Fruit fly (Drosophila melanogaster): ENCODE measurements around the gene CG43342.

The CG43342 gene

DNA sequence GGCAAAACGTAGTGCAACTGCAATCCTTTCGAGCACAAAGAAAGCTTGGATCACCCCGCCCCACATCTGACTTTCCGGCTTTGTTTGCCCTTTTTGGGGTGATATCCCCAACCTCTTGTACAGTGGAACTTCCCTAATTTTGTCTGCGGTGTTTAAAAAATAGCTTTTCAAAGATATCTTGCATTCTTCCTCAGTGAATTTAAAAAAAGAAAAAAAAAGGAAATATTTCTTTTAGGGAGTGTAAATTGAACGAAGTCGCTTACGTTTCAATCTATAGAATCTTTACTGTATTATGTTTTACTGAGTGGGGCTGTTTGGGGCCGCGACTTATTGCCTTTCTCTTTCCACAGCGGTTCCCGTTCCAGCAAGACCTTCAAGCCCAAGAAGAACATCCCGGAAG lies 40.5 kb downstream of the CG43342 start (continued):
- no peak for TF ChIP-seq CG13287 (GFP tag; IDR thresholded peaks at IDR 0.05; ENCODE audit: partially characterized antibody)
- no peak for TF ChIP-seq CG43689 (GFP tag; IDR thresholded peaks at IDR 0.05)
- TF ChIP-seq CG1024 (GFP tag; IDR thresholded peaks at IDR 0.05) = no peak
- peak; percentile 52 for TF ChIP-seq CG7786 (GFP tag; optimal IDR thresholded peaks at IDR 0.05)
- peak; percentile 73; the same call in 2 of the 3 replicates for TF ChIP-seq gce (GFP tag; IDR thresholded peaks at IDR 0.05)
- TF ChIP-seq ssp (GFP tag; IDR thresholded peaks at IDR 0.05) = peak; percentile 51
- TF ChIP-seq Aef1 (GFP tag; IDR thresholded peaks at IDR 0.05) = peak; percentile 66
- no peak for TF ChIP-seq pfk (GFP tag; optimal IDR thresholded peaks at IDR 0.05)
- TF ChIP-seq seq (GFP tag; IDR thresholded peaks at IDR 0.05) = no peak
- no peak for TF ChIP-seq CG16813 (GFP tag; IDR thresholded peaks at IDR 0.05; ENCODE audit: partially characterized antibody)
- peak; percentile 62 for TF ChIP-seq CG30403 (GFP tag; optimal IDR thresholded peaks at IDR 0.05)
- TF ChIP-seq wdn (GFP tag; IDR thresholded peaks at IDR 0.05) = peak; percentile 73; the same call in 1 of the 2 replicates
- no peak for TF ChIP-seq CoRest (tag; optimal IDR thresholded peaks at IDR 0.05)
- TF ChIP-seq CG2120 (GFP tag; optimal IDR thresholded peaks at IDR 0.05) = peak; percentile 81
- peak; percentile 28 for TF ChIP-seq scrt (GFP tag; optimal IDR thresholded peaks at IDR 0.05)
- peak; percentile 64 for TF ChIP-seq lilli (GFP tag; optimal IDR thresholded peaks at IDR 0.05)
- peak; percentile 84 for TF ChIP-seq dysf (GFP tag; IDR thresholded peaks at IDR 0.05)
- TF ChIP-seq CG34224 (GFP tag; IDR thresholded peaks at IDR 0.05; ENCODE audit: partially characterized antibody) = no peak
- peak; percentile 24 for TF ChIP-seq twi (tag; optimal IDR thresholded peaks at IDR 0.05)
- TF ChIP-seq CG9797 (GFP tag; optimal IDR thresholded peaks at IDR 0.05) = no peak
- peak; percentile 12 for TF ChIP-seq CG1233 (GFP tag; optimal IDR thresholded peaks at IDR 0.05)
- peak; percentile 70 for TF ChIP-seq CG18599 (GFP tag; optimal IDR thresholded peaks at IDR 0.05)
- TF ChIP-seq Camta (GFP tag; optimal IDR thresholded peaks at IDR 0.05) = peak; percentile 69
- TF ChIP-seq CG2678 (tag; optimal IDR thresholded peaks at IDR 0.05) = peak; percentile 73
- peak; percentile 29 for TF ChIP-seq Fer2 (tag; optimal IDR thresholded peaks at IDR 0.05)
- TF ChIP-seq az2 (GFP tag; optimal IDR thresholded peaks at IDR 0.05) = peak; percentile 56
- no peak for TF ChIP-seq kni (GFP tag; optimal IDR thresholded peaks at IDR 0.05)
- peak; percentile 48 for TF ChIP-seq ERR (GFP tag; optimal IDR thresholded peaks at IDR 0.05)
- peak; percentile 62 for TF ChIP-seq ind (GFP tag; optimal IDR thresholded peaks at IDR 0.05)
- no peak for TF ChIP-seq gem (tag; optimal IDR thresholded peaks at IDR 0.05)
- TF ChIP-seq CG11723 (GFP tag; optimal IDR thresholded peaks at IDR 0.05) = no peak
- peak; percentile 52 for TF ChIP-seq tx (GFP tag; optimal IDR thresholded peaks at IDR 0.05)
- peak; percentile 53; the same call in 1 of the 3 replicates for TF ChIP-seq CG11093 (GFP tag; IDR thresholded peaks at IDR 0.05)
- TF ChIP-seq Dref (GFP tag; IDR thresholded peaks at IDR 0.05) = no peak
- TF ChIP-seq CG13296 (GFP tag; optimal IDR thresholded peaks at IDR 0.05) = peak; percentile 63
- peak; percentile 63 for TF ChIP-seq Fer1 (GFP tag; optimal IDR thresholded peaks at IDR 0.05)
- TF ChIP-seq CG12391 (tag; optimal IDR thresholded peaks at IDR 0.05) = peak; percentile 53
- TF ChIP-seq Sry-δ (GFP tag; optimal IDR thresholded peaks at IDR 0.05) = no peak
- TF ChIP-seq CG14667 (GFP tag; IDR thresholded peaks at IDR 0.05) = peak; percentile 63
- TF ChIP-seq CG11398 (GFP tag; optimal IDR thresholded peaks at IDR 0.05) = no peak
- no peak for TF ChIP-seq ham (GFP tag; IDR thresholded peaks at IDR 0.05)
- peak; percentile 4 for TF ChIP-seq CG12299 (tag; optimal IDR thresholded peaks at IDR 0.05)
- TF ChIP-seq CG8089 (GFP tag; optimal IDR thresholded peaks at IDR 0.05) = peak; percentile 38
- peak; percentile 47 for TF ChIP-seq CG16863 (GFP tag; optimal IDR thresholded peaks at IDR 0.05)
- TF ChIP-seq CG11695 (GFP tag; IDR thresholded peaks at IDR 0.05) = peak; percentile 69
- TF ChIP-seq z (GFP tag; IDR thresholded peaks at IDR 0.05) = no peak
- TF ChIP-seq CG17328 (GFP tag; IDR thresholded peaks at IDR 0.05) = peak; percentile 57; the same call in 1 of the 2 replicates
- no peak for TF ChIP-seq CG15479 (GFP tag; optimal IDR thresholded peaks at IDR 0.05)
- peak; percentile 39; the same call in 1 of the 2 replicates for TF ChIP-seq dati (GFP tag; IDR thresholded peaks at IDR 0.05)
- TF ChIP-seq NC2β (GFP tag; optimal IDR thresholded peaks at IDR 0.05) = no peak
- peak; percentile 40 for TF ChIP-seq CG16815 (GFP tag; optimal IDR thresholded peaks at IDR 0.05)
- no peak for TF ChIP-seq CG31388 (GFP tag; optimal IDR thresholded peaks at IDR 0.05)
